Worm (Caenorhabditis elegans): Measurements from ENCODE around the gene cyp-35D1.

ce11 chrV:16024300-16024699, 44.7 kb upstream of the cyp-35D1 start, which contains the start of gene T10C6.6:
- TF ChIP-seq nhr-12 (tag; optimal IDR thresholded peaks at IDR 0.05) (no peak), unc-62 (GFP tag; optimal IDR thresholded peaks at IDR 0.05) (no peak), unc-39 (tag; optimal IDR thresholded peaks at IDR 0.05) (no peak), elt-1 (tag; optimal IDR thresholded peaks at IDR 0.05) (no peak), blmp-1 (tag; optimal IDR thresholded peaks at IDR 0.05; ENCODE audit: insufficient read depth) (no peak), elt-3 (tag; optimal IDR thresholded peaks at IDR 0.05) (no peak), lin-13 (GFP tag; optimal IDR thresholded peaks at IDR 0.05) (no peak), mdl-1 (tag; optimal IDR thresholded peaks at IDR 0.05) (no peak), snpc-4 (tag; optimal IDR thresholded peaks at IDR 0.05) (no peak), nhr-11 (tag; optimal IDR thresholded peaks at IDR 0.05) (no peak), egl-27 (tag; optimal IDR thresholded peaks at IDR 0.05) (no peak)
